Fruit fly (Drosophila melanogaster) whole organism, embryonic: ENCODE data around the gene CG13077.

Experiments used
- ATbp ChIP-seq: fragments of 200-800 bp; sonication (Bioruptor generic); optimal IDR thresholded peaks from 2 replicates; lab custom pipeline; 2017; ENCODE audit warnings: missing biosample characterization, mild to moderate bottlenecking, missing genetic modification characterization, missing genetic modification reagents
- CG10543 ChIP-seq: fragments of 200-800 bp; sonication (Bioruptor generic); optimal IDR thresholded peaks from 3 replicates; lab custom pipeline; 2017; ENCODE audit warnings: missing biosample characterization, mild to moderate bottlenecking, missing genetic modification characterization, moderate library complexity
- CG11247 ChIP-seq: fragments of 200-800 bp; sonication (Bioruptor generic); IDR thresholded peaks from 2 replicates; pipeline ENCODE4 v1.3.6; 2022; ENCODE audit warnings: missing biosample characterization, missing genetic modification characterization
- CG11456 ChIP-seq: fragments of 200-800 bp; sonication (Bioruptor generic); IDR thresholded peaks from 3 replicates; pipeline ENCODE4 v1.3.6; 2022; ENCODE audit warnings: missing biosample characterization, missing genetic modification characterization
- CG12155 ChIP-seq: fragments of 200-800 bp; sonication (Bioruptor generic); optimal IDR thresholded peaks from 3 replicates; lab custom pipeline; 2016; ENCODE audit warnings: missing biosample characterization, missing genetic modification characterization
- CG14441 ChIP-seq: fragments of 200-800 bp; sonication (Bioruptor generic); IDR thresholded peaks from 2 replicates; pipeline ENCODE4 v1.3.6; 2022; ENCODE audit warnings: missing biosample characterization, missing genetic modification characterization
- CG14860 ChIP-seq: fragments of 200-800 bp; sonication (Bioruptor generic); IDR thresholded peaks from 3 replicates; pipeline ENCODE4 v1.3.6; 2022; ENCODE audit warnings: missing biosample characterization, missing genetic modification characterization; ENCODE audit not compliant: partially characterized antibody
- CG15269 ChIP-seq: fragments of 200-800 bp; sonication (Bioruptor generic); optimal IDR thresholded peaks from 2 replicates; lab custom pipeline; 2018; ENCODE audit warnings: missing biosample characterization, mild to moderate bottlenecking, missing genetic modification characterization, moderate library complexity
- CG15514 ChIP-seq: fragments of 200-800 bp; sonication (Bioruptor generic); optimal IDR thresholded peaks from 3 replicates; lab custom pipeline; 2017; ENCODE audit warnings: missing biosample characterization, missing genetic modification characterization, mild to moderate bottlenecking, moderate library complexity, missing genetic modification reagents
- CG1603 ChIP-seq: fragments of 200-800 bp; sonication (Bioruptor generic); optimal IDR thresholded peaks from 2 replicates; lab custom pipeline; 2019; ENCODE audit warnings: missing biosample characterization, mild to moderate bottlenecking, missing genetic modification characterization, moderate library complexity
- CG16863 ChIP-seq: fragments of 200-800 bp; sonication (Bioruptor generic); optimal IDR thresholded peaks from 3 replicates; lab custom pipeline; 2016; ENCODE audit warnings: missing biosample characterization, missing genetic modification characterization
- CG18619 ChIP-seq: fragments of 200-800 bp; sonication (Bioruptor generic); optimal IDR thresholded peaks from 3 replicates; lab custom pipeline; 2017; ENCODE audit warnings: missing biosample characterization, mild to moderate bottlenecking, missing genetic modification characterization
- CG2678 ChIP-seq: fragments of 200-800 bp; sonication (Bioruptor generic); optimal IDR thresholded peaks from 3 replicates; lab custom pipeline; 2019; ENCODE audit warnings: missing biosample characterization, mild to moderate bottlenecking, missing genetic modification characterization, moderate library complexity
- CG32772 ChIP-seq: fragments of 200-800 bp; sonication (Bioruptor generic); IDR thresholded peaks from 2 replicates; pipeline ENCODE4 v1.3.6; 2022; ENCODE audit warnings: missing biosample characterization, missing genetic modification characterization
- CG4282 ChIP-seq: fragments of 200-800 bp; sonication (Bioruptor generic); optimal IDR thresholded peaks from 2 replicates; lab custom pipeline; 2016; ENCODE audit warnings: missing biosample characterization, missing genetic modification characterization
- CG4360 ChIP-seq: fragments of 200-800 bp; sonication (Bioruptor generic); IDR thresholded peaks from 2 replicates; pipeline ENCODE4 v1.3.6; 2022; ENCODE audit warnings: missing biosample characterization, missing genetic modification characterization
- CG4617 ChIP-seq: fragments of 200-800 bp; sonication (Bioruptor generic); optimal IDR thresholded peaks from 3 replicates; lab custom pipeline; 2016; ENCODE audit warnings: missing biosample characterization, missing genetic modification characterization, borderline replicate concordance
- CG4730 ChIP-seq: fragments of 200-800 bp; sonication (Bioruptor generic); IDR thresholded peaks from 2 replicates; pipeline ENCODE4 v1.3.6; 2022; ENCODE audit warnings: missing biosample characterization, missing genetic modification characterization
- CG5953 ChIP-seq: fragments of 200-800 bp; sonication (Bioruptor generic); IDR thresholded peaks from 2 replicates; pipeline ENCODE4 v1.3.6; 2022; ENCODE audit warnings: missing biosample characterization, missing genetic modification characterization
- CG6813 ChIP-seq: fragments of 200-800 bp; sonication (Bioruptor generic); optimal IDR thresholded peaks from 2 replicates; lab custom pipeline; 2017; ENCODE audit warnings: missing biosample characterization, missing genetic modification characterization, mild to moderate bottlenecking, moderate library complexity, missing genetic modification reagents
- CG7357 ChIP-seq: fragments of 200-800 bp; sonication (Bioruptor generic); IDR thresholded peaks from 3 replicates; pipeline ENCODE4 v1.3.6; 2022; ENCODE audit warnings: missing biosample characterization, missing genetic modification characterization
- D19A ChIP-seq: fragments of 200-800 bp; optimal IDR thresholded peaks from 3 replicates; lab custom pipeline; 2019; ENCODE audit warnings: missing biosample characterization, mild to moderate bottlenecking, missing genetic modification characterization, moderate library complexity
- Dip2 ChIP-seq: fragments of 200-800 bp; sonication (Bioruptor generic); IDR thresholded peaks from 2 replicates; pipeline ENCODE4 v1.3.6; 2022; ENCODE audit warnings: missing biosample characterization, missing genetic modification characterization
- E2f2 ChIP-seq: fragments of 200-800 bp; sonication (Bioruptor generic); IDR thresholded peaks from 2 replicates; pipeline ENCODE4 v1.3.6; 2022; ENCODE audit warnings: missing biosample characterization, missing genetic modification characterization
- HHEX ChIP-seq: fragments of 200-800 bp; sonication (Bioruptor generic); optimal IDR thresholded peaks from 3 replicates; lab custom pipeline; 2017; ENCODE audit warnings: missing biosample characterization, mild to moderate bottlenecking, missing genetic modification characterization, missing genetic modification reagents
- Hr39 ChIP-seq: fragments of >200 bp; optimal IDR thresholded peaks from 2 replicates; lab custom pipeline; 2017
- Hr51 ChIP-seq, 2 experiments: fragments of 200-800 bp; sonication (Bioruptor generic); optimal IDR thresholded peaks; 2 replicates in 1 of 2; 3 replicates in 1 of 2; lab custom pipeline; 2016 to 2018; ENCODE audit warnings: missing biosample characterization in 2 of 2, missing genetic modification characterization in 2 of 2, mild to moderate bottlenecking in 1 of 2, moderate library complexity in 1 of 2
- Med ChIP-seq: fragments of 200-800 bp; sonication (Bioruptor generic); peaks from one replicate; lab custom pipeline; 2016; ENCODE audit warnings: missing biosample characterization, missing genetic modification characterization, mild to moderate bottlenecking, inconsistent platforms, moderate library complexity
- Nf-YB ChIP-seq: fragments of 200-800 bp; sonication (Bioruptor generic); optimal IDR thresholded peaks from 3 replicates; lab custom pipeline; 2019; ENCODE audit warnings: missing biosample characterization, mild to moderate bottlenecking, missing genetic modification characterization, moderate library complexity
- NfI ChIP-seq: fragments of 200-800 bp; sonication (Bioruptor generic); optimal IDR thresholded peaks from 3 replicates; lab custom pipeline; 2018; ENCODE audit warnings: missing biosample characterization, mild to moderate bottlenecking, missing genetic modification characterization, moderate library complexity
- Ravus ChIP-seq: fragments of 200-800 bp; sonication (Bioruptor generic); IDR thresholded peaks from 2 replicates; pipeline ENCODE4 v1.3.6; 2022; ENCODE audit warnings: missing biosample characterization, missing genetic modification characterization
- Rfx ChIP-seq: fragments of 200-800 bp; sonication (Bioruptor generic); IDR thresholded peaks from 2 replicates; pipeline ENCODE4 v1.3.6; 2022; ENCODE audit warnings: missing biosample characterization, missing genetic modification characterization
- ab ChIP-seq: fragments of 200-800 bp; sonication (Bioruptor generic); optimal IDR thresholded peaks from 2 replicates; lab custom pipeline; 2016; ENCODE audit warnings: missing biosample characterization, missing genetic modification characterization
- ase ChIP-seq: fragments of 200-800 bp; sonication (Bioruptor generic); IDR thresholded peaks from 3 replicates; pipeline ENCODE4 v1.3.6; 2022; ENCODE audit warnings: missing biosample characterization, missing genetic modification characterization
- dan ChIP-seq: fragments of 200-800 bp; sonication (Bioruptor generic); IDR thresholded peaks from 2 replicates; pipeline ENCODE4 v1.3.6; 2022; ENCODE audit warnings: missing biosample characterization, missing genetic modification characterization
- dati ChIP-seq: fragments of 200-800 bp; sonication (Bioruptor generic); IDR thresholded peaks from 2 replicates; pipeline ENCODE4 v1.3.6; 2022; ENCODE audit warnings: missing biosample characterization, missing genetic modification characterization
- dimm ChIP-seq: fragments of 200-800 bp; sonication (Bioruptor generic); IDR thresholded peaks from 2 replicates; pipeline ENCODE4 v1.3.6; 2022; ENCODE audit warnings: missing biosample characterization, missing genetic modification characterization
- dm ChIP-seq: fragments of 200-800 bp; sonication (Bioruptor generic); optimal IDR thresholded peaks from 3 replicates; lab custom pipeline; 2016; ENCODE audit warnings: missing biosample characterization, missing genetic modification characterization
- exex ChIP-seq: fragments of 200-800 bp; sonication (Bioruptor generic); optimal IDR thresholded peaks from 4 replicates; lab custom pipeline; 2018; ENCODE audit warnings: missing biosample characterization, mild to moderate bottlenecking, missing genetic modification characterization, moderate library complexity
- gro ChIP-seq: fragments of 200-800 bp; sonication (Bioruptor generic); optimal IDR thresholded peaks from 2 replicates; lab custom pipeline; 2016; ENCODE audit warnings: missing biosample characterization, missing genetic modification characterization
- jing ChIP-seq: fragments of 200-800 bp; sonication (Bioruptor generic); optimal IDR thresholded peaks from 2 replicates; lab custom pipeline; 2018; ENCODE audit warnings: missing biosample characterization, mild to moderate bottlenecking, missing genetic modification characterization
- lab ChIP-seq: fragments of 200-800 bp; sonication (Bioruptor generic); optimal IDR thresholded peaks from 3 replicates; lab custom pipeline; 2017; ENCODE audit warnings: missing biosample characterization, missing genetic modification characterization, mild to moderate bottlenecking, moderate library complexity, missing genetic modification reagents
- lov ChIP-seq, 2 experiments: fragments of 200-800 bp in 1 of 2; fragments of >200 bp in 1 of 2; sonication (Bioruptor generic) in 1 of 2; IDR thresholded peaks in 1 of 2; optimal IDR thresholded peaks in 1 of 2; 2 replicates in 1 of 2; 3 replicates in 1 of 2; pipeline versions ENCODE4 v1.3.6 to Lab custom; 2017 to 2022; ENCODE audit warnings: missing biosample characterization in 1 of 2, missing genetic modification characterization in 1 of 2
- nmo ChIP-seq: fragments of 200-800 bp; sonication (Bioruptor generic); optimal IDR thresholded peaks from 2 replicates; lab custom pipeline; 2018; ENCODE audit warnings: missing biosample characterization, mild to moderate bottlenecking, missing genetic modification characterization, moderate library complexity
- psq ChIP-seq: fragments of 200-800 bp; sonication (Bioruptor generic); optimal IDR thresholded peaks from 2 replicates; lab custom pipeline; 2017; ENCODE audit warnings: missing biosample characterization, missing genetic modification characterization
- pum ChIP-seq: fragments of 200-800 bp; sonication (Bioruptor generic); optimal IDR thresholded peaks from 2 replicates; lab custom pipeline; 2016; ENCODE audit warnings: missing biosample characterization, missing genetic modification characterization
- row ChIP-seq: fragments of 200-800 bp; sonication (Bioruptor generic); IDR thresholded peaks from 3 replicates; pipeline ENCODE4 v1.3.6; 2022; ENCODE audit warnings: missing biosample characterization, missing genetic modification characterization
- sna ChIP-seq: fragments of 200-800 bp; sonication (Bioruptor generic); IDR thresholded peaks from 2 replicates; pipeline ENCODE4 v1.3.6; 2022; ENCODE audit warnings: missing biosample characterization, missing genetic modification characterization; ENCODE audit not compliant: partially characterized antibody
- sug ChIP-seq: fragments of 200-800 bp; optimal IDR thresholded peaks from 2 replicates; lab custom pipeline; 2019; ENCODE audit warnings: missing biosample characterization, mild to moderate bottlenecking, missing genetic modification characterization, moderate library complexity
- z ChIP-seq: fragments of 200-800 bp; sonication (Bioruptor generic); IDR thresholded peaks from 3 replicates; pipeline ENCODE4 v1.3.6; 2022; ENCODE audit warnings: missing biosample characterization, missing genetic modification characterization

CG13077 gene

DNA sequence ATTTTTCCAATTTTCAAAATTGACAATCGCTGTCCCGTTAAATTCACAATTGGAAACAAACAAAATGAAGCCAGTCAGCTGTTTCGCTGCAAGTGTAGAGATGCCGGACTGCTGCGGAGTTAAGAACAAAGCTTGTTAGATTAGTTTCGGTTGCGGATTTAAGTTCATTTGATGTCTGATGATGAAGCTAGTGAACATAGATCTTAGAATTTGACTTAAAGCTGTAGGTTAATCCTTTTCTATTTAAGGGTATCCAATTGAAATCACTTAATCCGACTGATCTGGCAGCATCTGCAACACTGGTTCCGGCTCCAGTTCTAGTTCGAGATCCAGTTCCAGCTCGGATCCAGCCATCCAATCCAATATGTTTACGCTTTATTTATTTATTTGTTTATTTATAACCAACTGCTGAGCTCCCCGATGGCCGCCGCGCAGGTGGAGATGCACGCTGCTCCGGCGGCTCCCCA, 18.3 kb downstream of the CG13077 start, which contains the start of the genes PCNA2 and CG10366 (continued):
- TF ChIP-seq NfI (GFP tag; lab: Kevin White, UChicago), result peak; percentile 62
- TF ChIP-seq CG4282 (GFP tag; lab: Kevin White, UChicago), result peak; percentile 57
- peak; percentile 69 for TF ChIP-seq CG16863 (GFP tag; lab: Kevin White, UChicago)
- peak; percentile 74 for TF ChIP-seq pum
- TF ChIP-seq dimm (GFP tag; lab: Robert Waterston, UW), result no peak
- no peak for TF ChIP-seq ase (GFP tag; lab: Robert Waterston, UW)
- TF ChIP-seq psq (GFP tag; lab: Kevin White, UChicago), result no peak
- TF ChIP-seq CG1603 (tag; lab: Kevin White, UChicago), result peak; percentile 86
- TF ChIP-seq CG32772 (GFP tag; lab: Robert Waterston, UW), result peak; percentile 27; the same call in 1 of the 2 replicates
- no peak for TF ChIP-seq CG4360
- peak; percentile 52 for TF ChIP-seq CG10543 (GFP tag; lab: Kevin White, UChicago)
- peak; percentile 57 for TF ChIP-seq CG18619 (GFP tag; lab: Kevin White, UChicago)
- TF ChIP-seq Hr39 (lab: Kevin White, UChicago), result no peak
- peak; percentile 49 to 56 for TF ChIP-seq Hr51 (GFP tag; optimal IDR thresholded peaks at IDR 0.05; lab: Kevin White, UChicago)
- TF ChIP-seq CG5953 (GFP tag; lab: Robert Waterston, UW), result no peak
- no peak for TF ChIP-seq exex (tag; lab: Kevin White, UChicago)
- TF ChIP-seq dan, result no peak
- TF ChIP-seq jing (GFP tag; lab: Kevin White, UChicago), result peak; percentile 1
- peak; percentile 55 for TF ChIP-seq Nf-YB (GFP tag; lab: Kevin White, UChicago)
- peak; percentile 95 for TF ChIP-seq Med (GFP tag; lab: Kevin White, UChicago)
- TF ChIP-seq Dip2 (GFP tag; lab: Robert Waterston, UW), result no peak
- peak; percentile 85 for TF ChIP-seq row
- peak; percentile 87 for TF ChIP-seq CG4617 (GFP tag; lab: Kevin White, UChicago)
- TF ChIP-seq nmo (GFP tag; lab: Kevin White, UChicago), result peak; percentile 81
- peak; percentile 52 for TF ChIP-seq gro
- peak; percentile 6 for TF ChIP-seq D19A (tag; lab: Kevin White, UChicago)
- TF ChIP-seq sna (GFP tag; lab: Robert Waterston, UW), result 0 out of 2 replicates have a peak, but pooled peaks have one; percentile 19
- no peak for TF ChIP-seq Ravus (GFP tag; lab: Robert Waterston, UW)
- peak; percentile 69 for TF ChIP-seq lab (GFP tag; lab: Kevin White, UChicago)
- no peak for TF ChIP-seq CG14860 (GFP tag; lab: Robert Waterston, UW)
- TF ChIP-seq CG15514 (GFP tag; lab: Kevin White, UChicago), result peak; percentile 100
- peak; percentile 60; the same call in 1 of the 3 replicates for TF ChIP-seq CG11456 (GFP tag; lab: Robert Waterston, UW)
- TF ChIP-seq ATbp, result no peak
- no peak for TF ChIP-seq CG11247 (GFP tag; lab: Robert Waterston, UW)
- TF ChIP-seq CG15269, result peak; percentile 67
- peak; percentile 63 for TF ChIP-seq dm (GFP tag; lab: Kevin White, UChicago)
- peak; percentile 54 for TF ChIP-seq HHEX (GFP tag; lab: Kevin White, UChicago)
- no peak for TF ChIP-seq CG4730 (GFP tag; lab: Robert Waterston, UW)
- peak; percentile 67 for TF ChIP-seq E2f2
- TF ChIP-seq CG2678, result peak; percentile 68
- peak; percentile 79 for TF ChIP-seq Rfx (GFP tag; lab: Robert Waterston, UW)
- no peak for TF ChIP-seq lov (optimal IDR thresholded peaks at IDR 0.05; lab: Kevin White, UChicago)
- TF ChIP-seq lov (GFP tag; IDR thresholded peaks at IDR 0.05; lab: Robert Waterston, UW), result no peak
- no peak for TF ChIP-seq z (GFP tag; lab: Robert Waterston, UW)
- no peak for TF ChIP-seq CG6813 (GFP tag; lab: Kevin White, UChicago)
- no peak for TF ChIP-seq ab (GFP tag; lab: Kevin White, UChicago)
- TF ChIP-seq CG14441 (GFP tag; lab: Robert Waterston, UW), result peak; percentile 46; the same call in 1 of the 2 replicates
- TF ChIP-seq sug, result peak; percentile 78
- peak; percentile 61 for TF ChIP-seq CG12155
- no peak for TF ChIP-seq CG7357 (GFP tag; lab: Robert Waterston, UW)
- no peak for TF ChIP-seq dati
